Fruit fly (Drosophila melanogaster) whole organism, prepupa: ENCODE measurements around the gene Arpc5.

ENCODE experiments used
- CG10631 ChIP-seq: fragments of 200-800 bp; sonication (Bioruptor generic); optimal IDR thresholded peaks from 2 replicates; lab custom pipeline; 2016; ENCODE audit warnings: missing biosample characterization, missing genetic modification characterization
- CG11294 ChIP-seq: fragments of 200-800 bp; sonication (Bioruptor generic); IDR thresholded peaks from 2 replicates; pipeline ENCODE4 v1.3.6; 2022; ENCODE audit warnings: missing biosample characterization, missing genetic modification characterization
- CG15336 ChIP-seq: fragments of 200-800 bp; sonication (Bioruptor generic); IDR thresholded peaks from 2 replicates; pipeline ENCODE4 v1.3.6; 2022; ENCODE audit warnings: missing biosample characterization, missing genetic modification characterization
- CG1621 ChIP-seq: fragments of 200-800 bp; sonication (Bioruptor generic); optimal IDR thresholded peaks from 3 replicates; lab custom pipeline; 2018; ENCODE audit warnings: missing biosample characterization, mild to moderate bottlenecking, missing genetic modification characterization
- CG31627 ChIP-seq: fragments of 200-800 bp; sonication (Bioruptor generic); optimal IDR thresholded peaks from 3 replicates; lab custom pipeline; 2016; ENCODE audit warnings: missing biosample characterization, missing genetic modification characterization
- CG32006 ChIP-seq: fragments of 200-800 bp; sonication (Bioruptor generic); optimal IDR thresholded peaks from 3 replicates; lab custom pipeline; 2017; ENCODE audit warnings: missing biosample characterization, mild to moderate bottlenecking, missing genetic modification characterization
- CG6163 ChIP-seq: fragments of 200-800 bp; sonication (Bioruptor generic); IDR thresholded peaks from 3 replicates; pipeline ENCODE4 v1.3.6; 2022; ENCODE audit warnings: missing biosample characterization, missing genetic modification characterization
- CG6792 ChIP-seq: fragments of 200-800 bp; sonication (Bioruptor generic); optimal IDR thresholded peaks from 3 replicates; lab custom pipeline; 2016; ENCODE audit warnings: missing biosample characterization, missing genetic modification characterization
- CG6808 ChIP-seq: fragments of 200-800 bp; sonication (Bioruptor generic); optimal IDR thresholded peaks from 3 replicates; lab custom pipeline; 2017; ENCODE audit warnings: missing biosample characterization, missing genetic modification characterization, mild to moderate bottlenecking, moderate library complexity, missing genetic modification reagents
- CG7368 ChIP-seq: fragments of 200-800 bp; sonication (Bioruptor generic); optimal IDR thresholded peaks from 3 replicates; lab custom pipeline; 2016; ENCODE audit warnings: missing biosample characterization, missing genetic modification characterization
- CG8119 ChIP-seq: fragments of 200-800 bp; sonication (Bioruptor generic); IDR thresholded peaks from 3 replicates; pipeline ENCODE4 v1.3.6; 2022; ENCODE audit warnings: missing biosample characterization, missing genetic modification characterization
- CG8319 ChIP-seq: fragments of 200-800 bp; sonication (Bioruptor generic); optimal IDR thresholded peaks from 3 replicates; lab custom pipeline; 2016; ENCODE audit warnings: missing biosample characterization, missing genetic modification characterization
- CG9139 ChIP-seq: fragments of 200-800 bp; sonication (Bioruptor generic); optimal IDR thresholded peaks from 3 replicates; lab custom pipeline; 2017; ENCODE audit warnings: missing biosample characterization, mild to moderate bottlenecking, missing genetic modification characterization
- Eip75B ChIP-seq: fragments of 200-800 bp; sonication (Bioruptor generic); optimal IDR thresholded peaks from 3 replicates; lab custom pipeline; 2016; ENCODE audit warnings: missing biosample characterization, missing genetic modification characterization
- Eip78C ChIP-seq: fragments of 200-800 bp; sonication (Bioruptor generic); peaks from one replicate; lab custom pipeline; 2016; ENCODE audit warnings: missing biosample characterization, missing genetic modification characterization
- Ets21C ChIP-seq: fragments of 200-800 bp; sonication (Bioruptor generic); optimal IDR thresholded peaks from 3 replicates; lab custom pipeline; 2016; ENCODE audit warnings: missing biosample characterization, missing genetic modification characterization
- Gug ChIP-seq: fragments of 200-800 bp; sonication (Bioruptor generic); IDR thresholded peaks from 2 replicates; pipeline ENCODE4 v1.3.6; 2022; ENCODE audit warnings: missing biosample characterization, missing genetic modification characterization
- Hr39 ChIP-seq: fragments of 200-800 bp; sonication (Bioruptor generic); optimal IDR thresholded peaks from 2 replicates; lab custom pipeline; 2016; ENCODE audit warnings: missing biosample characterization, missing genetic modification characterization
- Hr4 ChIP-seq: fragments of 200-800 bp; sonication (Bioruptor generic); optimal IDR thresholded peaks from 3 replicates; lab custom pipeline; 2016; ENCODE audit warnings: missing biosample characterization, missing genetic modification characterization
- Lpt ChIP-seq: fragments of 200-800 bp; sonication (Bioruptor generic); optimal IDR thresholded peaks from 3 replicates; lab custom pipeline; 2016; ENCODE audit warnings: missing biosample characterization, missing genetic modification characterization
- Met ChIP-seq: fragments of 200-800 bp; sonication (Bioruptor generic); optimal IDR thresholded peaks from 3 replicates; lab custom pipeline; 2016; ENCODE audit warnings: missing biosample characterization, missing genetic modification characterization
- Sox14 ChIP-seq: fragments of 200-800 bp; sonication (Bioruptor generic); optimal IDR thresholded peaks from 3 replicates; lab custom pipeline; 2016; ENCODE audit warnings: missing biosample characterization, missing genetic modification characterization
- acj6 ChIP-seq: fragments of 200-800 bp; sonication (Bioruptor generic); optimal IDR thresholded peaks from 3 replicates; lab custom pipeline; 2016; ENCODE audit warnings: missing biosample characterization, missing genetic modification characterization
- dsx ChIP-seq: fragments of 200-800 bp; optimal IDR thresholded peaks from 3 replicates; lab custom pipeline; 2019; ENCODE audit warnings: missing biosample characterization, mild to moderate bottlenecking, missing genetic modification characterization, moderate library complexity; ENCODE audit not compliant: poor library complexity, severe bottlenecking
- esn ChIP-seq: fragments of 200-800 bp; sonication (Bioruptor generic); optimal IDR thresholded peaks from 2 replicates; lab custom pipeline; 2016; ENCODE audit warnings: missing biosample characterization, mild to moderate bottlenecking, missing genetic modification characterization, moderate library complexity
- fd59A ChIP-seq: fragments of 200-800 bp; sonication (Bioruptor generic); optimal IDR thresholded peaks from 2 replicates; lab custom pipeline; 2017; ENCODE audit warnings: missing biosample characterization, mild to moderate bottlenecking, missing genetic modification characterization, missing genetic modification reagents
- fd85E ChIP-seq: fragments of 200-800 bp; sonication (Bioruptor generic); optimal IDR thresholded peaks from 3 replicates; lab custom pipeline; 2016; ENCODE audit warnings: missing biosample characterization, missing genetic modification characterization
- fkh ChIP-seq: fragments of 200-800 bp; sonication (Bioruptor generic); optimal IDR thresholded peaks from 3 replicates; lab custom pipeline; 2017; ENCODE audit warnings: missing biosample characterization, mild to moderate bottlenecking, missing genetic modification characterization, moderate library complexity
- spab ChIP-seq: fragments of 200-800 bp; sonication (Bioruptor generic); optimal IDR thresholded peaks from 2 replicates; lab custom pipeline; 2017; ENCODE audit warnings: missing biosample characterization, mild to moderate bottlenecking, missing genetic modification characterization, missing genetic modification reagents
- svp ChIP-seq: fragments of 200-800 bp; sonication (Bioruptor generic); peaks from one replicate; lab custom pipeline; 2016; ENCODE audit warnings: missing biosample characterization, missing genetic modification characterization
- vri ChIP-seq: fragments of 200-800 bp; sonication (Bioruptor generic); optimal IDR thresholded peaks from 3 replicates; lab custom pipeline; 2016; ENCODE audit warnings: missing biosample characterization, mild to moderate bottlenecking, missing genetic modification characterization

The Arpc5 gene

DNA sequence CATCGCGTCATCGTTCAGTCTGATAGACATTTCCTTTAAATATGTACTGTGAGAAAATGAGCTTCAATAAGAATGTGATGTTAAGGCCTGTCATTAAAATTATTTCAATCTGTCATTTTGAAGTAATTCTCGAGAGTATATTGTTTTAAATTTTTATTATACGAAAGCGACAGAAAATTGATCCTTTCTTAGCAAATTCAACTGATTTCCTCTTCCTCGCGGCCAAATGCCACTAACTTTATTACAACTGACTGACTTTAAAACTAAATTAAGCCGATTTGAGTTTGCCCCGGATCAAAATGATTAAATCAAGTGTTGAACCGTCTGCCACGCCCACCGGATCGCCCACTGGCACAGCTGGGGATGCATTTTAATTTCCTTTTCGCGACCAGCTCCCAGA, 27.4 kb upstream of the Arpc5 start, which contains the start of gene CG3515:
Gene CG3515, minus strand, starts transcription at position 101 of the 400 bp plus-strand sequence.
- no peak for TF ChIP-seq CG1621 (tag; lab: Kevin White, UChicago)
- no peak for TF ChIP-seq CG6808 (GFP tag; lab: Kevin White, UChicago)
- no peak for TF ChIP-seq dsx (GFP tag; lab: Kevin White, UChicago)
- no peak for TF ChIP-seq Ets21C (GFP tag; lab: Kevin White, UChicago)
- TF ChIP-seq acj6 (GFP tag; lab: Kevin White, UChicago): no peak
- no peak for TF ChIP-seq CG32006 (GFP tag; lab: Kevin White, UChicago)
- TF ChIP-seq CG10631 (GFP tag; lab: Kevin White, UChicago): no peak
- TF ChIP-seq CG8119 (GFP tag; lab: Robert Waterston, UW): no peak

DNA sequence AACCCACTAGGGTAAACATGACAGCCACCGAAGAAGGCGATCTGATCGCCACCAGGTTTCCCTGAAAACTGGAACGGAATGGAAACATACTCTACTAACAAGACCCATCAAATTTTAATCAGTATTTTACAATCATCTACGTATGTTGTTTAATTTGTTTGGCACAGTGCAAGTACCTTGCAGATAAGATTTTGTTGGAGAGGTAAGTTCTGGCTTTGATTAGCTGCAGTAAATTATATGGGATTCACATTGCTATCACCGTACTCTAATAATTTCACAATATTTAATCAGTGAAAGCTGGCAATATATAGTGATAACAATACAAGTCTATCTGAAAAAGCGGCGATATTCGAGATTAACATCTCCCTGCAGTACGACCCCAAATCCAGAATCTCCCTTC, 15.3 kb upstream of the Arpc5 start, which contains the start of gene Cyp309a1:
Gene Cyp309a1, minus strand, starts transcription at position 73 of the 400 bp plus-strand sequence.
- TF ChIP-seq svp (GFP tag; lab: Kevin White, UChicago) (peak; percentile 74), Lpt (GFP tag; lab: Kevin White, UChicago) (no peak), vri (peak; percentile 25)

- TF ChIP-seq fd85E (no peak), CG6808 (GFP tag; lab: Kevin White, UChicago) (no peak), CG7368 (GFP tag; lab: Kevin White, UChicago) (no peak), Eip78C (GFP tag; lab: Kevin White, UChicago) (peak; percentile 31), CG11294 (GFP tag; lab: Robert Waterston, UW) (no peak), CG8319 (no peak), Eip75B (GFP tag; lab: Kevin White, UChicago) (no peak)
Measured at dm6 chr2L:2572937-2573336, 7.2 kb upstream of the Arpc5 start, which contains the start of gene Cyp309a2. Gene Cyp309a2, minus strand, starts transcription at chr2L:2573037.

dm6 chr2L:2574717-2575273, 5.3 kb upstream of the Arpc5 start, which contains the start of the genes Rad1 and Sws1:
Gene Rad1, minus strand, starts transcription at chr2L:2575052.
Gene Sws1, minus strand, starts transcription at chr2L:2575052.
- peak; percentile 8 for TF ChIP-seq CG8319
- TF ChIP-seq Met: no peak

dm6 chr2L:2576565-2577360, 3.3 kb upstream of the Arpc5 start, which contains the start of gene insv:
Gene insv, minus strand, starts transcription at chr2L:2576997.
- no peak for TF ChIP-seq CG6792 (GFP tag; lab: Kevin White, UChicago)
- peak; percentile 4 for TF ChIP-seq Sox14 (GFP tag; lab: Kevin White, UChicago)
- TF ChIP-seq Hr39 (GFP tag; lab: Kevin White, UChicago): peak; percentile 17
- no peak for TF ChIP-seq fkh (GFP tag; lab: Kevin White, UChicago)
- no peak for TF ChIP-seq spab (GFP tag; lab: Kevin White, UChicago)
- TF ChIP-seq CG31627: no peak
- TF ChIP-seq esn (GFP tag; lab: Kevin White, UChicago): peak; percentile 20
- no peak for TF ChIP-seq CG6808 (GFP tag; lab: Kevin White, UChicago)

- TF ChIP-seq CG8319 (no peak), Gug (GFP tag; lab: Robert Waterston, UW) (no peak), CG15336 (no peak), CG8119 (GFP tag; lab: Robert Waterston, UW) (no peak), Hr4 (GFP tag; lab: Kevin White, UChicago) (no peak), fd59A (GFP tag; lab: Kevin White, UChicago) (no peak), dsx (GFP tag; lab: Kevin White, UChicago) (no peak), CG6163 (no peak), spab (GFP tag; lab: Kevin White, UChicago) (no peak), CG32006 (GFP tag; lab: Kevin White, UChicago) (no peak), CG9139 (no peak)
- TF ChIP-seq, all 60 proteins: peak for 0
Measured at dm6 chr2L:2577361-2577737, 2.7 kb upstream of the Arpc5 start, which contains the start of gene Elba2. Gene Elba2, plus strand, starts transcription at chr2L:2577687.
